Worm (Caenorhabditis elegans) whole organism, L1 larva: ENCODE measurements around the gene lact-5.

Source experiments
- C04F5.9 ChIP-seq: sonication (generic microtip); optimal IDR thresholded peaks from 2 replicates; lab custom pipeline; 2016; ENCODE audit warnings: missing genetic modification characterization, missing compliant biosample characterization
- C16A3.4 ChIP-seq: fragments of 150-350 bp; optimal IDR thresholded peaks from 2 replicates; lab custom pipeline; 2014; ENCODE audit warnings: missing biosample characterization, missing genetic modification characterization
- F16B12.6 ChIP-seq: fragments of 150-350 bp; optimal IDR thresholded peaks from 2 replicates; lab custom pipeline; 2014; ENCODE audit warnings: missing biosample characterization, missing genetic modification characterization
- aha-1 ChIP-seq: fragments of 150-350 bp; optimal IDR thresholded peaks from 2 replicates; lab custom pipeline; 2014; ENCODE audit warnings: missing biosample characterization, missing genetic modification characterization
- alr-1 ChIP-seq: fragments of 200-800 bp; sonication (Bioruptor generic); optimal IDR thresholded peaks from 2 replicates; lab custom pipeline; 2018; ENCODE audit warnings: borderline replicate concordance, mild to moderate bottlenecking, missing genetic modification characterization, missing compliant biosample characterization
- aly-2 ChIP-seq: fragments of 150-350 bp; optimal IDR thresholded peaks from 2 replicates; lab custom pipeline; 2014; ENCODE audit warnings: missing biosample characterization, missing genetic modification characterization
- ceh-82 ChIP-seq, 3 experiments: fragments of 150-350 bp in 1 of 3; sonication (generic microtip) in 2 of 3; optimal IDR thresholded peaks; 2 replicates each; lab custom pipeline; 2014 to 2017; ENCODE audit warnings: missing biosample characterization in 3 of 3, missing genetic modification characterization in 3 of 3
- ces-1 ChIP-seq: fragments of 150-350 bp; optimal IDR thresholded peaks from 2 replicates; lab custom pipeline; 2014; ENCODE audit warnings: missing biosample characterization, missing genetic modification reagents, missing genetic modification characterization
- dpl-1 ChIP-seq, 3 experiments: fragments of 150-350 bp in 2 of 3; sonication (generic microtip) in 1 of 3; optimal IDR thresholded peaks; 2 replicates each; lab custom pipeline; 2014 to 2017; ENCODE audit warnings: missing biosample characterization in 3 of 3, missing genetic modification characterization in 3 of 3, missing genetic modification reagents in 3 of 3
- dsc-1 ChIP-seq: sonication (generic microtip); optimal IDR thresholded peaks from 2 replicates; lab custom pipeline; 2016; ENCODE audit warnings: mild to moderate bottlenecking, missing genetic modification characterization, missing compliant biosample characterization
- elt-2 ChIP-seq: sonication (generic microtip); optimal IDR thresholded peaks from 2 replicates; lab custom pipeline; 2016; ENCODE audit warnings: missing genetic modification characterization, mild to moderate bottlenecking, inconsistent platforms, missing compliant biosample characterization, missing genetic modification reagents
- elt-3 ChIP-seq, 6 experiments: fragments of 150-350 bp in 1 of 6; sonication (generic microtip); optimal IDR thresholded peaks; 2 replicates each; lab custom pipeline; 2017 to 2018; ENCODE audit warnings: missing biosample characterization in 6 of 6, missing genetic modification characterization in 6 of 6, inconsistent platforms in 1 of 6
- fkh-10 ChIP-seq: sonication (generic microtip); optimal IDR thresholded peaks from 2 replicates; lab custom pipeline; 2017; ENCODE audit warnings: missing biosample characterization, missing genetic modification reagents, missing genetic modification characterization
- fkh-8 ChIP-seq: sonication (generic microtip); optimal IDR thresholded peaks from 2 replicates; lab custom pipeline; 2016; ENCODE audit warnings: mild to moderate bottlenecking, missing genetic modification characterization, missing compliant biosample characterization
- fos-1 ChIP-seq: fragments of 150-350 bp; optimal IDR thresholded peaks from 2 replicates; lab custom pipeline; 2014; ENCODE audit warnings: missing biosample characterization, missing genetic modification characterization
- grh-1 ChIP-seq: fragments of 200-800 bp; sonication (Bioruptor generic); IDR thresholded peaks from 2 replicates; pipeline ENCODE4 v1.3.6; 2022; ENCODE audit warnings: missing genetic modification reagents, missing genetic modification characterization, missing compliant biosample characterization
- hlh-17 ChIP-seq: fragments of 200-800 bp; sonication (Bioruptor generic); optimal IDR thresholded peaks from 2 replicates; lab custom pipeline; 2018; ENCODE audit warnings: missing genetic modification characterization, mild to moderate bottlenecking, missing compliant biosample characterization, moderate library complexity, borderline replicate concordance
- hpl-2 ChIP-seq: fragments of 150-350 bp; optimal IDR thresholded peaks from 2 replicates; lab custom pipeline; 2014; ENCODE audit warnings: missing biosample characterization, missing genetic modification reagents, missing genetic modification characterization
- irx-1 ChIP-seq: sonication (generic microtip); optimal IDR thresholded peaks from 2 replicates; lab custom pipeline; 2016; ENCODE audit warnings: missing genetic modification characterization, missing compliant biosample characterization
- isw-1 ChIP-seq: fragments of 200-800 bp; sonication (Bioruptor generic); IDR thresholded peaks from 2 replicates; pipeline ENCODE4 v1.3.6; 2022; ENCODE audit warnings: missing genetic modification characterization, missing compliant biosample characterization
- lin-13 ChIP-seq: fragments of 150-350 bp; optimal IDR thresholded peaks from 2 replicates; lab custom pipeline; 2014; ENCODE audit warnings: missing biosample characterization, missing genetic modification reagents, missing genetic modification characterization
- lin-15B ChIP-seq: fragments of 150-350 bp; sonication (generic microtip); optimal IDR thresholded peaks from 3 replicates; lab custom pipeline; 2014; ENCODE audit warnings: missing biosample characterization, missing genetic modification characterization
- lin-39 ChIP-seq: fragments of 150-350 bp; optimal IDR thresholded peaks from 2 replicates; lab custom pipeline; 2014; ENCODE audit warnings: missing biosample characterization, missing genetic modification reagents, missing genetic modification characterization
- mef-2 ChIP-seq: fragments of 150-350 bp; optimal IDR thresholded peaks from 2 replicates; lab custom pipeline; 2014; ENCODE audit warnings: missing biosample characterization, missing genetic modification characterization
- mep-1 ChIP-seq: fragments of 150-350 bp; optimal IDR thresholded peaks from 2 replicates; lab custom pipeline; 2014; ENCODE audit warnings: missing biosample characterization, missing genetic modification characterization
- nhr-12 ChIP-seq: sonication (generic microtip); optimal IDR thresholded peaks from 2 replicates; lab custom pipeline; 2017; ENCODE audit warnings: missing biosample characterization, missing genetic modification characterization
- nhr-19 ChIP-seq: fragments of 200-800 bp; sonication (Bioruptor generic); conservative IDR thresholded peaks from 2 replicates; pipeline ENCODE4 v1.3.6; 2022; ENCODE audit warnings: missing genetic modification characterization, missing compliant biosample characterization
- nhr-20 ChIP-seq: sonication (generic microtip); optimal IDR thresholded peaks from 2 replicates; lab custom pipeline; 2016; ENCODE audit warnings: mild to moderate bottlenecking, missing genetic modification characterization, missing compliant biosample characterization
- nhr-237 ChIP-seq: fragments of 150-350 bp; optimal IDR thresholded peaks from 2 replicates; lab custom pipeline; 2014; ENCODE audit warnings: missing biosample characterization, missing genetic modification characterization
- nhr-28 ChIP-seq: fragments of 150-350 bp; optimal IDR thresholded peaks from 2 replicates; lab custom pipeline; 2014; ENCODE audit warnings: missing biosample characterization, missing genetic modification characterization
- nhr-47 ChIP-seq: sonication (generic microtip); optimal IDR thresholded peaks from 2 replicates; lab custom pipeline; 2016; ENCODE audit warnings: mild to moderate bottlenecking, missing genetic modification characterization, moderate library complexity, missing compliant biosample characterization
- nhr-71 ChIP-seq: sonication (generic microtip); optimal IDR thresholded peaks from 2 replicates; lab custom pipeline; 2016; ENCODE audit warnings: mild to moderate bottlenecking, missing genetic modification characterization, moderate library complexity, missing compliant biosample characterization
- nhr-76 ChIP-seq: sonication (generic microtip); optimal IDR thresholded peaks from 2 replicates; lab custom pipeline; 2017; ENCODE audit warnings: missing biosample characterization, missing genetic modification characterization
- nhr-77 ChIP-seq: fragments of 150-350 bp; optimal IDR thresholded peaks from 2 replicates; lab custom pipeline; 2014; ENCODE audit warnings: missing biosample characterization, missing genetic modification characterization
- nhr-84 ChIP-seq: sonication (generic microtip); optimal IDR thresholded peaks from 2 replicates; lab custom pipeline; 2017; ENCODE audit warnings: missing biosample characterization, missing genetic modification characterization
- nhr-85 ChIP-seq: sonication (generic microtip); peaks from one replicate; lab custom pipeline; 2016; ENCODE audit warnings: missing genetic modification characterization, inconsistent platforms, missing compliant biosample characterization
- pag-3 ChIP-seq: sonication (generic microtip); optimal IDR thresholded peaks from 2 replicates; lab custom pipeline; 2017; ENCODE audit warnings: missing genetic modification characterization, mild to moderate bottlenecking, missing compliant biosample characterization, antibody characterized with exemption, borderline replicate concordance; ENCODE audit not compliant: insufficient read depth
- pax-3 ChIP-seq: fragments of 200-800 bp; sonication (Bioruptor generic); optimal IDR thresholded peaks from 2 replicates; lab custom pipeline; 2018; ENCODE audit warnings: mild to moderate bottlenecking, missing genetic modification characterization, moderate library complexity, missing compliant biosample characterization
- sox-4 ChIP-seq: sonication (generic microtip); optimal IDR thresholded peaks from 2 replicates; lab custom pipeline; 2016; ENCODE audit warnings: missing genetic modification characterization, missing compliant biosample characterization
- sptf-1 ChIP-seq: fragments of 150-350 bp; optimal IDR thresholded peaks from 2 replicates; lab custom pipeline; 2014; ENCODE audit warnings: missing biosample characterization, missing genetic modification characterization
- sup-37 ChIP-seq: fragments of 200-800 bp; sonication (Bioruptor generic); optimal IDR thresholded peaks from 2 replicates; lab custom pipeline; 2018; ENCODE audit warnings: mild to moderate bottlenecking, missing genetic modification characterization, missing compliant biosample characterization
- swsn-7 ChIP-seq: sonication (generic microtip); optimal IDR thresholded peaks from 2 replicates; lab custom pipeline; 2016; ENCODE audit warnings: missing genetic modification characterization, missing compliant biosample characterization
- tbx-2 ChIP-seq: sonication (generic microtip); optimal IDR thresholded peaks from 2 replicates; lab custom pipeline; 2016; ENCODE audit warnings: missing genetic modification characterization, missing compliant biosample characterization
- unc-130 ChIP-seq: fragments of 150-350 bp; optimal IDR thresholded peaks from 2 replicates; lab custom pipeline; 2017; ENCODE audit warnings: missing biosample characterization, missing genetic modification characterization, inconsistent platforms
- unc-86 ChIP-seq: sonication (generic microtip); optimal IDR thresholded peaks from 2 replicates; lab custom pipeline; 2016; ENCODE audit warnings: missing genetic modification characterization, missing compliant biosample characterization
- zag-1 ChIP-seq: fragments of 150-350 bp; optimal IDR thresholded peaks from 2 replicates; lab custom pipeline; 2014; ENCODE audit warnings: missing biosample characterization, missing genetic modification characterization
- zip-4 ChIP-seq: fragments of 200-800 bp; sonication (Bioruptor generic); optimal IDR thresholded peaks from 2 replicates; lab custom pipeline; 2018; ENCODE audit warnings: mild to moderate bottlenecking, missing genetic modification characterization, moderate library complexity, missing compliant biosample characterization
- ztf-11 ChIP-seq, 2 experiments: sonication (generic microtip); optimal IDR thresholded peaks; 2 replicates each; lab custom pipeline; 2016 to 2017; ENCODE audit warnings: missing genetic modification characterization in 2 of 2, missing biosample characterization in 1 of 2, missing compliant biosample characterization in 1 of 2

lact-5 gene

DNA sequence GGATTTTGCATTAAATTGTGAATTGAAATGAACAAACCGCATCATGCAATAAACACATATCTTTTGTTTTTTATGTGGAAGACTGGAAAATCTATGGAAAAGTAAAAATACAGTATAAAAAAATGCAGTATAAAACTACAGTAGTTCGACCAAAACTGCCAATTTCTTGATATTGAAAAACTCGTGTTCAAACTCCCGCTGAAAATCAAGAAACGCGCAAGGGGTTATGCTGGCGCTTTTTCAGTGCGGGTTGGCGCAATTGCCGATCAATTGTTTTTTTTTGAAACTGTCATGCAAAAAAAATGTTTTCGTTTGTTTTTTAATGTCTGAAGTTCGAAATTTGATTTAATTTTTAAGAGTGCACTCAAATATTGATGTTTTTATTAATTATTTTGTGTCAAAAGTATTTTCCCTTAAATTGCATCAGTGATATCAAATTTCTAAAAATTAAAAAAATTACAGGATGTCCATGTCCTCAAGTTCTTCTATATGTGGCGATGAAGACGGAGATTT, 30.1 kb upstream of the lact-5 start, which contains the start of gene dnj-9 (continued):
- peak; percentile 44 for TF ChIP-seq nhr-28 (tag; lab: Kevin White, UChicago)
- peak; percentile 90 for TF ChIP-seq fos-1 (tag; lab: Kevin White, UChicago)
- TF ChIP-seq lin-15B (tag; lab: Kevin White, UChicago): peak; percentile 91
- TF ChIP-seq zip-4 (GFP tag; lab: Kevin White, UChicago): peak; percentile 89
- peak; percentile 97 for TF ChIP-seq nhr-85 (tag; lab: Kevin White, UChicago)
- peak; percentile 98 for TF ChIP-seq nhr-20 (tag; lab: Kevin White, UChicago)
- TF ChIP-seq nhr-76 (tag; lab: Kevin White, UChicago): no peak
- peak; percentile 88 for TF ChIP-seq nhr-77 (tag; lab: Kevin White, UChicago)
- peak; percentile 93 for TF ChIP-seq sox-4 (tag; lab: Kevin White, UChicago)
- TF ChIP-seq ces-1: no peak
- TF ChIP-seq fkh-10 (GFP tag; lab: Kevin White, UChicago): peak; percentile 86
- TF ChIP-seq isw-1: peak; percentile 91
- peak in 3 of 6 experiments; percentile 50 to 90 (median 90) for TF ChIP-seq elt-3 (tag; optimal IDR thresholded peaks at IDR 0.05; lab: Kevin White, UChicago)
- peak; percentile 29 for TF ChIP-seq hpl-2 (GFP tag; lab: Kevin White, UChicago)
- peak; percentile 93 for TF ChIP-seq C04F5.9 (tag; lab: Kevin White, UChicago)
- peak; percentile 97 for TF ChIP-seq lin-39 (tag; lab: Kevin White, UChicago)
- TF ChIP-seq dsc-1 (tag; lab: Kevin White, UChicago): peak; percentile 97
- TF ChIP-seq pag-3 (tag; lab: Kevin White, UChicago): peak; percentile 32
- peak; percentile 24 for TF ChIP-seq nhr-12
- TF ChIP-seq elt-2 (tag; lab: Kevin White, UChicago): peak; percentile 98
- peak; percentile 99 for TF ChIP-seq mep-1 (tag; lab: Kevin White, UChicago)
- peak; percentile 97 for TF ChIP-seq swsn-7 (tag; lab: Kevin White, UChicago)
- peak; percentile 93 for TF ChIP-seq lin-13
- peak; percentile 86 for TF ChIP-seq pax-3 (tag; lab: Kevin White, UChicago)
- TF ChIP-seq tbx-2 (tag; lab: Kevin White, UChicago): peak; percentile 97
- TF ChIP-seq C16A3.4: peak; percentile 97
- peak; percentile 97 for TF ChIP-seq nhr-47 (tag; lab: Kevin White, UChicago)
- peak; percentile 94 for TF ChIP-seq unc-86 (tag; lab: Kevin White, UChicago)
- peak; percentile 95 to 96 (median 96) for TF ChIP-seq ceh-82 (tag; optimal IDR thresholded peaks at IDR 0.05; lab: Kevin White, UChicago)
- no peak for TF ChIP-seq zag-1 (tag; lab: Kevin White, UChicago)
- peak; percentile 44 for TF ChIP-seq mef-2 (tag; lab: Kevin White, UChicago)
- peak; percentile 93 for TF ChIP-seq irx-1 (tag; lab: Kevin White, UChicago)
- no peak for TF ChIP-seq hlh-17 (GFP tag; lab: Kevin White, UChicago)
- TF ChIP-seq nhr-84 (tag; lab: Kevin White, UChicago): no peak
- peak; percentile 90 for TF ChIP-seq aha-1 (tag; lab: Kevin White, UChicago)
- peak in 1 of 2 experiments; percentile 90 for TF ChIP-seq ztf-11 (tag; optimal IDR thresholded peaks at IDR 0.05; lab: Kevin White, UChicago)
- peak; percentile 99 for TF ChIP-seq dpl-1 (GFP tag; optimal IDR thresholded peaks at IDR 0.05; lab: Kevin White, UChicago)
- peak; percentile 96 for TF ChIP-seq nhr-19 (GFP tag; lab: Robert Waterston, UW)
- peak; percentile 88 for TF ChIP-seq aly-2 (tag; lab: Kevin White, UChicago)
- peak; percentile 92 for TF ChIP-seq fkh-8 (tag; lab: Kevin White, UChicago)
- TF ChIP-seq unc-130 (tag; lab: Kevin White, UChicago): peak; percentile 97
- TF ChIP-seq sup-37 (GFP tag; lab: Kevin White, UChicago): peak; percentile 86
- TF ChIP-seq sptf-1: no peak
- TF ChIP-seq alr-1: no peak
- TF ChIP-seq nhr-71 (tag; lab: Kevin White, UChicago): peak; percentile 98
- peak; percentile 72 for TF ChIP-seq F16B12.6 (tag; lab: Kevin White, UChicago)
- TF ChIP-seq nhr-237 (tag; lab: Kevin White, UChicago): peak; percentile 65
- peak; percentile 95 for TF ChIP-seq grh-1
- TF ChIP-seq, all 84 proteins: peak for 70
